Fruit fly (Drosophila melanogaster) whole organism, pupa: ENCODE data around the gene CG31551.
A peak's percentile ranks its signal among the peaks of the same experiment; 100 is the strongest.

Experiments
- CG10348 ChIP-seq: fragments of 200-800 bp; sonication (Bioruptor generic); IDR thresholded peaks from 2 replicates; pipeline ENCODE4 v1.3.6; 2022; ENCODE audit warnings: missing biosample characterization, missing genetic modification characterization
- CG12605 ChIP-seq: fragments of 200-800 bp; sonication (Bioruptor generic); IDR thresholded peaks from 2 replicates; pipeline ENCODE4 v1.3.6; 2022; ENCODE audit warnings: missing biosample characterization, missing genetic modification characterization
- CG13204 ChIP-seq: fragments of 200-800 bp; sonication (Bioruptor generic); optimal IDR thresholded peaks from 2 replicates; lab custom pipeline; 2018; ENCODE audit warnings: missing biosample characterization, mild to moderate bottlenecking, missing genetic modification characterization, moderate library complexity
- CG14655 ChIP-seq: fragments of 200-800 bp; sonication (Bioruptor generic); optimal IDR thresholded peaks from 3 replicates; lab custom pipeline; 2017; ENCODE audit warnings: mild to moderate bottlenecking, missing biosample characterization, missing genetic modification reagents, missing genetic modification characterization
- CG15710 ChIP-seq: fragments of 200-800 bp; sonication (Bioruptor generic); optimal IDR thresholded peaks from 2 replicates; lab custom pipeline; 2018; ENCODE audit warnings: missing biosample characterization, mild to moderate bottlenecking, missing genetic modification characterization, moderate library complexity
- CG17806 ChIP-seq: fragments of 200-800 bp; sonication (Bioruptor generic); optimal IDR thresholded peaks from 2 replicates; lab custom pipeline; 2018; ENCODE audit warnings: missing biosample characterization, mild to moderate bottlenecking, missing genetic modification characterization, moderate library complexity
- CG32121 ChIP-seq: fragments of 200-800 bp; sonication (Bioruptor generic); IDR thresholded peaks from 2 replicates; pipeline ENCODE4 v1.3.6; 2022; ENCODE audit warnings: missing biosample characterization, missing genetic modification characterization
- CG34367 ChIP-seq: fragments of 200-800 bp; sonication (Bioruptor generic); optimal IDR thresholded peaks from 2 replicates; lab custom pipeline; 2018; ENCODE audit warnings: missing biosample characterization, mild to moderate bottlenecking, missing genetic modification characterization
- CG4496 ChIP-seq: fragments of 200-800 bp; sonication (Bioruptor generic); IDR thresholded peaks from 3 replicates; pipeline ENCODE4 v1.3.6; 2022; ENCODE audit warnings: missing biosample characterization, missing genetic modification characterization
- CG8159 ChIP-seq: fragments of 200-800 bp; sonication (Bioruptor generic); optimal IDR thresholded peaks from 3 replicates; lab custom pipeline; 2018; ENCODE audit warnings: missing biosample characterization, mild to moderate bottlenecking, missing genetic modification characterization, moderate library complexity
- CG8301 ChIP-seq: fragments of 200-800 bp; sonication (Bioruptor generic); optimal IDR thresholded peaks from 2 replicates; lab custom pipeline; 2018; ENCODE audit warnings: missing biosample characterization, mild to moderate bottlenecking, missing genetic modification characterization
- CG9948 ChIP-seq: fragments of 200-800 bp; sonication (Bioruptor generic); optimal IDR thresholded peaks from 2 replicates; lab custom pipeline; 2018; ENCODE audit warnings: missing biosample characterization, mild to moderate bottlenecking, missing genetic modification characterization, moderate library complexity
- D1 ChIP-seq: fragments of 200-800 bp; sonication (Bioruptor generic); optimal IDR thresholded peaks from 2 replicates; lab custom pipeline; 2018; ENCODE audit warnings: missing biosample characterization, mild to moderate bottlenecking, missing genetic modification characterization, moderate library complexity
- EcR ChIP-seq: fragments of 200-800 bp; sonication (Bioruptor generic); optimal IDR thresholded peaks from 3 replicates; lab custom pipeline; 2019; ENCODE audit warnings: missing biosample characterization, missing genetic modification characterization, mild to moderate bottlenecking, moderate library complexity, missing genetic modification reagents
- Ets98B ChIP-seq: fragments of 200-800 bp; sonication (Bioruptor generic); IDR thresholded peaks from 2 replicates; pipeline ENCODE4 v1.3.6; 2022; ENCODE audit warnings: missing biosample characterization, missing genetic modification characterization
- Pif1A ChIP-seq: fragments of 200-800 bp; sonication (Bioruptor generic); optimal IDR thresholded peaks from 3 replicates; lab custom pipeline; 2016; ENCODE audit warnings: missing biosample characterization, missing genetic modification characterization
- Pif1B ChIP-seq: fragments of 200-800 bp; sonication (Bioruptor generic); optimal IDR thresholded peaks from 3 replicates; lab custom pipeline; 2016; ENCODE audit warnings: missing biosample characterization, missing genetic modification characterization
- Snoo ChIP-seq: fragments of 200-800 bp; sonication (Bioruptor generic); optimal IDR thresholded peaks from 3 replicates; lab custom pipeline; 2017; ENCODE audit warnings: missing biosample characterization, mild to moderate bottlenecking, missing genetic modification characterization, inconsistent platforms
- fd96Ca ChIP-seq: fragments of 200-800 bp; sonication (Bioruptor generic); IDR thresholded peaks from 3 replicates; pipeline ENCODE4 v1.3.6; 2022; ENCODE audit warnings: missing biosample characterization, missing genetic modification characterization
- gl ChIP-seq: fragments of 200-800 bp; sonication (Bioruptor generic); optimal IDR thresholded peaks from 2 replicates; lab custom pipeline; 2018; ENCODE audit warnings: missing biosample characterization, mild to moderate bottlenecking, missing genetic modification characterization
- rn ChIP-seq: fragments of 200-800 bp; sonication (Bioruptor generic); IDR thresholded peaks from 2 replicates; pipeline ENCODE4 v1.3.6; 2022; ENCODE audit warnings: missing biosample characterization, missing genetic modification characterization

Gene CG31551

dm6 chr3R:5654692-5655181 is 27.1 kb downstream of the CG31551 start, which contains the start of the genes elm and MED27:
elm (minus strand) TSS chr3R:5654861.
MED27 (plus strand) TSS chr3R:5655139.
- TF ChIP-seq CG10348 (GFP tag; lab: Robert Waterston, UW) (peak; percentile 59; the same call in 1 of the 2 replicates), Pif1A (peak; percentile 87), Ets98B (GFP tag; lab: Robert Waterston, UW) (peak; percentile 85), Pif1B (GFP tag; lab: Kevin White, UChicago) (peak; percentile 73), fd96Ca (GFP tag; lab: Robert Waterston, UW) (peak; percentile 84), CG9948 (tag; lab: Kevin White, UChicago) (peak; percentile 83), CG8159 (tag; lab: Kevin White, UChicago) (peak; percentile 89), CG13204 (no peak), CG8301 (peak; percentile 74), CG4496 (GFP tag; lab: Robert Waterston, UW) (peak; percentile 88), CG14655 (GFP tag; lab: Kevin White, UChicago) (no peak), CG34367 (peak; percentile 81), CG32121 (GFP tag; lab: Robert Waterston, UW) (peak; percentile 91), EcR (GFP tag; lab: Kevin White, UChicago) (peak; percentile 12), CG12605 (peak; percentile 49; the same call in 1 of the 2 replicates), gl (tag; lab: Kevin White, UChicago) (peak; percentile 67), CG15710 (tag; lab: Kevin White, UChicago) (peak; percentile 90), CG17806 (tag; lab: Kevin White, UChicago) (peak; percentile 85), rn (peak; percentile 85), Snoo (tag; lab: Kevin White, UChicago) (peak; percentile 84), D1 (tag; lab: Kevin White, UChicago) (no peak)

- TF ChIP-seq Pif1A (no peak), CG15710 (tag; lab: Kevin White, UChicago) (no peak), CG4496 (GFP tag; lab: Robert Waterston, UW) (peak; percentile 8; the same call in 1 of the 3 replicates), fd96Ca (GFP tag; lab: Robert Waterston, UW) (no peak; the same call in 2 of the 3 replicates), CG12605 (no peak), CG32121 (GFP tag; lab: Robert Waterston, UW) (peak; percentile 27; the same call in 1 of the 2 replicates), CG9948 (tag; lab: Kevin White, UChicago) (no peak), CG14655 (GFP tag; lab: Kevin White, UChicago) (no peak), CG8159 (tag; lab: Kevin White, UChicago) (no peak), CG10348 (GFP tag; lab: Robert Waterston, UW) (no peak), Snoo (tag; lab: Kevin White, UChicago) (no peak), CG17806 (tag; lab: Kevin White, UChicago) (no peak), CG13204 (no peak), CG34367 (no peak), gl (tag; lab: Kevin White, UChicago) (no peak), EcR (GFP tag; lab: Kevin White, UChicago) (peak; percentile 62), Pif1B (GFP tag; lab: Kevin White, UChicago) (no peak), Ets98B (GFP tag; lab: Robert Waterston, UW) (0 out of 2 replicates have a peak, but pooled peaks have one; percentile 19), CG8301 (no peak), D1 (tag; lab: Kevin White, UChicago) (no peak), rn (no peak)
These were observed 31.5 kb downstream of the CG31551 start for dm6 chr3R:5658984-5659802.

- TF ChIP-seq EcR (GFP tag; lab: Kevin White, UChicago) = no peak
- TF ChIP-seq CG8301 = no peak
These were observed 32.2 kb downstream of the CG31551 start, which contains the start of gene CG2182 for dm6 chr3R:5659829-5660197. CG2182 (minus strand) TSS chr3R:5659912.

- TF ChIP-seq CG17806 (tag; lab: Kevin White, UChicago) = peak; percentile 20
- no peak for TF ChIP-seq CG14655 (GFP tag; lab: Kevin White, UChicago)
- no peak for TF ChIP-seq rn
- 0 out of 2 replicates have a peak, but pooled peaks have one; percentile 6 for TF ChIP-seq Ets98B (GFP tag; lab: Robert Waterston, UW)
- peak; percentile 47; the same call in 2 of the 3 replicates for TF ChIP-seq CG4496 (GFP tag; lab: Robert Waterston, UW)
- no peak for TF ChIP-seq CG34367
- TF ChIP-seq fd96Ca (GFP tag; lab: Robert Waterston, UW) = no peak
- no peak for TF ChIP-seq D1 (tag; lab: Kevin White, UChicago)
- no peak for TF ChIP-seq Pif1B (GFP tag; lab: Kevin White, UChicago)
- TF ChIP-seq CG15710 (tag; lab: Kevin White, UChicago) = peak; percentile 22
- no peak for TF ChIP-seq CG10348 (GFP tag; lab: Robert Waterston, UW)
- TF ChIP-seq gl (tag; lab: Kevin White, UChicago) = no peak
- peak; percentile 33 for TF ChIP-seq Snoo (tag; lab: Kevin White, UChicago)
- no peak for TF ChIP-seq CG12605
- TF ChIP-seq CG8301 = no peak
- no peak for TF ChIP-seq Pif1A
- TF ChIP-seq CG13204 = no peak
- TF ChIP-seq EcR (GFP tag; lab: Kevin White, UChicago) = no peak
- TF ChIP-seq CG8159 (tag; lab: Kevin White, UChicago) = peak; percentile 37
- TF ChIP-seq CG32121 (GFP tag; lab: Robert Waterston, UW) = no peak
- peak; percentile 45 for TF ChIP-seq CG9948 (tag; lab: Kevin White, UChicago)
- TF ChIP-seq, all 21 proteins: peak for 7
These were observed 32.7 kb downstream of the CG31551 start, which contains the start of gene Wdr33 for dm6 chr3R:5660198-5660893. Wdr33 (plus strand) TSS chr3R:5660635.
